Fruit fly (Drosophila melanogaster): Measurements from ENCODE around the gene Ldaf1.

Ldaf1 gene

dm6 chrX:1873515-1874126 lies 28.1 kb downstream of the Ldaf1 start, which contains the start of the genes Pgam5 and Vps26:
Gene Pgam5 (minus strand): TSS chrX:1873565.
Gene Vps26 (plus strand): TSS chrX:1873853.
- TF ChIP-seq CG32121 (GFP tag; IDR thresholded peaks at IDR 0.05), result no peak
- TF ChIP-seq CG8301 (tag; optimal IDR thresholded peaks at IDR 0.05), result no peak
- TF ChIP-seq Pif1B (GFP tag; optimal IDR thresholded peaks at IDR 0.05), result no peak
- no peak for TF ChIP-seq Snoo (tag; optimal IDR thresholded peaks at IDR 0.05)
- TF ChIP-seq EcR (GFP tag; optimal IDR thresholded peaks at IDR 0.05), result no peak
- TF ChIP-seq CG10348 (GFP tag; IDR thresholded peaks at IDR 0.05), result no peak
- no peak for TF ChIP-seq CG4496 (GFP tag; IDR thresholded peaks at IDR 0.05)
- no peak for TF ChIP-seq CG14655 (GFP tag; optimal IDR thresholded peaks at IDR 0.05)
- no peak for TF ChIP-seq Pif1A (GFP tag; optimal IDR thresholded peaks at IDR 0.05)

- TF ChIP-seq CG15710 (tag; optimal IDR thresholded peaks at IDR 0.05) (no peak), Ets98B (GFP tag; IDR thresholded peaks at IDR 0.05) (peak; percentile 29; the same call in 1 of the 2 replicates)
These were observed 33.1 kb downstream of the Ldaf1 start, which contains the start of the genes CG14803 and Pex5 for dm6 chrX:1868586-1869111. Gene CG14803 (plus strand): TSS chrX:1868870. Gene Pex5 (minus strand): TSS chrX:1869061.

dm6 chrX:1865673-1866072 lies 36.0 kb downstream of the Ldaf1 start, which contains the start of the genes Gcna and MED18:
Gene Gcna (minus strand): TSS chrX:1865835.
Gene MED18 (plus strand): TSS chrX:1865909.
- TF ChIP-seq CG17806 (tag; optimal IDR thresholded peaks at IDR 0.05), result no peak
- TF ChIP-seq gl (tag; optimal IDR thresholded peaks at IDR 0.05), result no peak
- TF ChIP-seq Pif1A (GFP tag; optimal IDR thresholded peaks at IDR 0.05), result no peak
- TF ChIP-seq Pif1B (GFP tag; optimal IDR thresholded peaks at IDR 0.05), result no peak
- TF ChIP-seq CG34367 (tag; optimal IDR thresholded peaks at IDR 0.05), result no peak
- no peak for TF ChIP-seq rn (GFP tag; IDR thresholded peaks at IDR 0.05)
- TF ChIP-seq CG14655 (GFP tag; optimal IDR thresholded peaks at IDR 0.05), result no peak

dm6 chrX:1861620-1862184 lies 40.0 kb downstream of the Ldaf1 start, which contains the start of gene deltaCOP:
Gene deltaCOP (minus strand): TSS chrX:1861790.
- TF ChIP-seq Pif1B (GFP tag; optimal IDR thresholded peaks at IDR 0.05), result no peak
- TF ChIP-seq CG17806 (tag; optimal IDR thresholded peaks at IDR 0.05), result peak; percentile 54
- peak; percentile 47; the same call in 1 of the 2 replicates for TF ChIP-seq rn (GFP tag; IDR thresholded peaks at IDR 0.05)
- TF ChIP-seq CG15710 (tag; optimal IDR thresholded peaks at IDR 0.05), result peak; percentile 75
- peak; percentile 15 for TF ChIP-seq EcR (GFP tag; optimal IDR thresholded peaks at IDR 0.05)
- TF ChIP-seq CG8159 (tag; optimal IDR thresholded peaks at IDR 0.05), result no peak
- TF ChIP-seq Snoo (tag; optimal IDR thresholded peaks at IDR 0.05), result peak; percentile 76
- TF ChIP-seq D1 (tag; optimal IDR thresholded peaks at IDR 0.05), result no peak
- no peak for TF ChIP-seq CG14655 (GFP tag; optimal IDR thresholded peaks at IDR 0.05)
- no peak for TF ChIP-seq Pif1A (GFP tag; optimal IDR thresholded peaks at IDR 0.05)
- TF ChIP-seq CG10348 (GFP tag; IDR thresholded peaks at IDR 0.05), result peak; percentile 57
- TF ChIP-seq CG9948 (tag; optimal IDR thresholded peaks at IDR 0.05), result peak; percentile 63
- TF ChIP-seq CG13204 (GFP tag; optimal IDR thresholded peaks at IDR 0.05), result no peak
- peak; percentile 43 for TF ChIP-seq gl (tag; optimal IDR thresholded peaks at IDR 0.05)
- TF ChIP-seq Ets98B (GFP tag; IDR thresholded peaks at IDR 0.05), result peak; percentile 75
- TF ChIP-seq CG32121 (GFP tag; IDR thresholded peaks at IDR 0.05), result peak; percentile 70
- peak; percentile 69; the same call in 2 of the 3 replicates for TF ChIP-seq CG4496 (GFP tag; IDR thresholded peaks at IDR 0.05)
- TF ChIP-seq fd96Ca (GFP tag; IDR thresholded peaks at IDR 0.05), result peak; percentile 86
- no peak for TF ChIP-seq CG8301 (tag; optimal IDR thresholded peaks at IDR 0.05)
- peak; percentile 52; the same call in 1 of the 2 replicates for TF ChIP-seq CG12605 (GFP tag; IDR thresholded peaks at IDR 0.05)
- TF ChIP-seq CG34367 (tag; optimal IDR thresholded peaks at IDR 0.05), result no peak

- peak; percentile 20 for TF ChIP-seq CG34367 (tag; optimal IDR thresholded peaks at IDR 0.05)
- no peak for TF ChIP-seq CG14655 (GFP tag; optimal IDR thresholded peaks at IDR 0.05)
- TF ChIP-seq Ets98B (GFP tag; IDR thresholded peaks at IDR 0.05), result peak; percentile 11; the same call in 1 of the 2 replicates
- no peak for TF ChIP-seq D1 (tag; optimal IDR thresholded peaks at IDR 0.05)
- TF ChIP-seq CG4496 (GFP tag; IDR thresholded peaks at IDR 0.05), result peak; percentile 66
- no peak for TF ChIP-seq CG13204 (GFP tag; optimal IDR thresholded peaks at IDR 0.05)
- TF ChIP-seq Pif1B (GFP tag; optimal IDR thresholded peaks at IDR 0.05), result peak; percentile 55
- TF ChIP-seq gl (tag; optimal IDR thresholded peaks at IDR 0.05), result no peak
- peak; percentile 27 for TF ChIP-seq CG9948 (tag; optimal IDR thresholded peaks at IDR 0.05)
- peak; percentile 33; the same call in 1 of the 2 replicates for TF ChIP-seq CG32121 (GFP tag; IDR thresholded peaks at IDR 0.05)
- TF ChIP-seq fd96Ca (GFP tag; IDR thresholded peaks at IDR 0.05), result peak; percentile 53; the same call in 2 of the 3 replicates
- TF ChIP-seq CG12605 (GFP tag; IDR thresholded peaks at IDR 0.05), result no peak
- peak; percentile 51 for TF ChIP-seq CG8159 (tag; optimal IDR thresholded peaks at IDR 0.05)
- no peak for TF ChIP-seq EcR (GFP tag; optimal IDR thresholded peaks at IDR 0.05)
- TF ChIP-seq Pif1A (GFP tag; optimal IDR thresholded peaks at IDR 0.05), result no peak
- TF ChIP-seq CG8301 (tag; optimal IDR thresholded peaks at IDR 0.05), result peak; percentile 52
- peak; percentile 29 for TF ChIP-seq CG17806 (tag; optimal IDR thresholded peaks at IDR 0.05)
- peak; percentile 30 for TF ChIP-seq Snoo (tag; optimal IDR thresholded peaks at IDR 0.05)
- no peak for TF ChIP-seq rn (GFP tag; IDR thresholded peaks at IDR 0.05)
- no peak for TF ChIP-seq CG10348 (GFP tag; IDR thresholded peaks at IDR 0.05)
- TF ChIP-seq CG15710 (tag; optimal IDR thresholded peaks at IDR 0.05), result peak; percentile 28
These were observed 42.8 kb downstream of the Ldaf1 start, which contains the start of gene Lamtor5 for dm6 chrX:1858867-1859266. Gene Lamtor5 (minus strand): TSS chrX:1858971.
